Worm (Caenorhabditis elegans) whole organism, young adult: ENCODE results near the gene xbp-1.

Experiments used
- B0336.3 ChIP-seq: fragments of 200-800 bp; sonication (Bioruptor generic); IDR thresholded peaks from 2 replicates; pipeline ENCODE4 v1.3.6; 2022; ENCODE audit warnings: missing genetic modification characterization, missing compliant biosample characterization
- C06A6.2 ChIP-seq: fragments of 200-800 bp; sonication (Bioruptor generic); conservative IDR thresholded peaks from 2 replicates; pipeline ENCODE4 v1.3.6; 2022; ENCODE audit warnings: missing genetic modification characterization, missing compliant biosample characterization
- C17E4.6 ChIP-seq: fragments of 200-800 bp; sonication (Bioruptor generic); IDR thresholded peaks from 2 replicates; pipeline ENCODE4 v1.3.6; 2022; ENCODE audit warnings: missing genetic modification reagents, missing genetic modification characterization, missing compliant biosample characterization
- D2030.7 ChIP-seq: fragments of 200-800 bp; sonication (Bioruptor generic); IDR thresholded peaks from 2 replicates; pipeline ENCODE4 v1.3.6; 2022; ENCODE audit warnings: missing genetic modification reagents, missing genetic modification characterization, missing compliant biosample characterization
- F10E7.11 ChIP-seq: sonication (generic microtip); optimal IDR thresholded peaks from 2 replicates; lab custom pipeline; 2017; ENCODE audit warnings: mild to moderate bottlenecking, missing genetic modification characterization, moderate library complexity, missing compliant biosample characterization
- F33H1.4 ChIP-seq: fragments of 200-800 bp; sonication (Bioruptor generic); IDR thresholded peaks from 2 replicates; pipeline ENCODE4 v1.3.6; 2022; ENCODE audit warnings: missing genetic modification reagents, missing genetic modification characterization, missing compliant biosample characterization
- F52B5.7 ChIP-seq: sonication (generic microtip); optimal IDR thresholded peaks from 2 replicates; lab custom pipeline; 2016; ENCODE audit warnings: mild to moderate bottlenecking, missing genetic modification characterization, missing compliant biosample characterization
- F57A8.1 ChIP-seq: fragments of 200-800 bp; sonication (Bioruptor generic); optimal IDR thresholded peaks from 2 replicates; lab custom pipeline; 2018; ENCODE audit warnings: mild to moderate bottlenecking, missing genetic modification characterization, moderate library complexity, missing compliant biosample characterization
- F57C9.4 ChIP-seq: sonication (generic microtip); optimal IDR thresholded peaks from 2 replicates; lab custom pipeline; 2017; ENCODE audit warnings: mild to moderate bottlenecking, missing genetic modification characterization, missing compliant biosample characterization
- Y56A3A.18 ChIP-seq: fragments of 200-800 bp; sonication (Bioruptor generic); IDR thresholded peaks from 2 replicates; pipeline ENCODE4 v1.3.6; 2022; ENCODE audit warnings: missing genetic modification reagents, missing genetic modification characterization, missing compliant biosample characterization
- Y67H2A.10 ChIP-seq: fragments of 200-800 bp; sonication (Bioruptor generic); conservative IDR thresholded peaks from 2 replicates; pipeline ENCODE4 v1.3.6; 2022; ENCODE audit warnings: missing genetic modification reagents, missing genetic modification characterization, missing compliant biosample characterization
- ZK185.1 ChIP-seq: sonication (generic microtip); optimal IDR thresholded peaks from 2 replicates; lab custom pipeline; 2016; ENCODE audit warnings: mild to moderate bottlenecking, missing genetic modification characterization, missing compliant biosample characterization; ENCODE audit not compliant: poor library complexity, severe bottlenecking
- ama-1 ChIP-seq, 3 experiments: fragments of 150-350 bp in 1 of 3; sonication (generic microtip) in 2 of 3; optimal IDR thresholded peaks; 2 replicates each; lab custom pipeline; 2014 to 2018; ENCODE audit warnings: missing biosample characterization in 2 of 3, missing genetic modification characterization in 2 of 3, missing genetic modification reagents in 2 of 3
- bed-1 ChIP-seq: fragments of 200-800 bp; sonication (Bioruptor generic); IDR thresholded peaks from 2 replicates; pipeline ENCODE4 v1.3.6; 2022; ENCODE audit warnings: missing genetic modification reagents, missing genetic modification characterization, missing compliant biosample characterization
- ccch-3 ChIP-seq: fragments of 200-800 bp; sonication (Bioruptor generic); optimal IDR thresholded peaks from 2 replicates; lab custom pipeline; 2018; ENCODE audit warnings: mild to moderate bottlenecking, missing genetic modification characterization, missing compliant biosample characterization
- cebp-1 ChIP-seq, 2 experiments: fragments of 200-800 bp in 1 of 2; sonication (Bioruptor generic) in 1 of 2; sonication (generic microtip) in 1 of 2; IDR thresholded peaks in 1 of 2; optimal IDR thresholded peaks in 1 of 2; 2 replicates each; pipeline versions ENCODE4 v1.3.6 to Lab custom; 2017 to 2022; ENCODE audit warnings: missing compliant biosample characterization in 2 of 2, missing genetic modification characterization in 2 of 2, mild to moderate bottlenecking in 1 of 2, missing genetic modification reagents in 1 of 2, moderate library complexity in 1 of 2
- ceh-100 ChIP-seq: fragments of 200-800 bp; sonication (Bioruptor generic); IDR thresholded peaks from 2 replicates; pipeline ENCODE4 v1.3.6; 2022; ENCODE audit warnings: missing genetic modification reagents, missing genetic modification characterization, missing compliant biosample characterization
- ceh-27 ChIP-seq: fragments of 200-800 bp; sonication (Bioruptor generic); optimal IDR thresholded peaks from 2 replicates; lab custom pipeline; 2018; ENCODE audit warnings: mild to moderate bottlenecking, missing genetic modification characterization, moderate library complexity, missing compliant biosample characterization
- ceh-40 ChIP-seq: fragments of 200-800 bp; sonication (Bioruptor generic); IDR thresholded peaks from 2 replicates; pipeline ENCODE4 v1.3.6; 2022; ENCODE audit warnings: missing genetic modification characterization, missing compliant biosample characterization
- ceh-58 ChIP-seq: fragments of 200-800 bp; sonication (Bioruptor generic); IDR thresholded peaks from 2 replicates; pipeline ENCODE4 v1.3.6; 2022; ENCODE audit warnings: missing genetic modification characterization, missing compliant biosample characterization
- dox-1 ChIP-seq: fragments of 200-800 bp; sonication (Bioruptor generic); IDR thresholded peaks from 2 replicates; pipeline ENCODE4 v1.3.6; 2022; ENCODE audit warnings: missing genetic modification reagents, missing genetic modification characterization, missing compliant biosample characterization
- egl-44 ChIP-seq: fragments of 200-800 bp; sonication (Bioruptor generic); IDR thresholded peaks from 2 replicates; pipeline ENCODE4 v1.3.6; 2022; ENCODE audit warnings: missing genetic modification reagents, missing genetic modification characterization, missing compliant biosample characterization
- egrh-3 ChIP-seq: fragments of 200-800 bp; sonication (Bioruptor generic); IDR thresholded peaks from 2 replicates; pipeline ENCODE4 v1.3.6; 2022; ENCODE audit warnings: missing genetic modification reagents, missing genetic modification characterization, missing compliant biosample characterization
- ets-4 ChIP-seq: fragments of 200-800 bp; sonication (Bioruptor generic); optimal IDR thresholded peaks from 2 replicates; lab custom pipeline; 2018; ENCODE audit warnings: mild to moderate bottlenecking, missing genetic modification characterization, missing compliant biosample characterization
- fkh-3 ChIP-seq: sonication (generic microtip); optimal IDR thresholded peaks from 2 replicates; lab custom pipeline; 2016; ENCODE audit warnings: mild to moderate bottlenecking, missing genetic modification characterization, missing compliant biosample characterization
- gei-17 ChIP-seq: fragments of 200-800 bp; sonication (Bioruptor generic); optimal IDR thresholded peaks from 2 replicates; lab custom pipeline; 2018; ENCODE audit warnings: mild to moderate bottlenecking, missing genetic modification characterization, missing compliant biosample characterization
- him-1 ChIP-seq: sonication (generic microtip); optimal IDR thresholded peaks from 2 replicates; lab custom pipeline; 2016; ENCODE audit warnings: missing genotype, missing genetic modification reagents, missing genetic modification characterization, missing compliant biosample characterization
- hlh-12 ChIP-seq: sonication (generic microtip); optimal IDR thresholded peaks from 2 replicates; lab custom pipeline; 2016; ENCODE audit warnings: missing genetic modification characterization, missing compliant biosample characterization
- hmg-1.2 ChIP-seq: fragments of 200-800 bp; sonication (Bioruptor generic); IDR thresholded peaks from 2 replicates; pipeline ENCODE4 v1.3.6; 2022; ENCODE audit warnings: missing genetic modification reagents, missing genetic modification characterization, missing compliant biosample characterization
- hmg-20 ChIP-seq: fragments of 200-800 bp; sonication (Bioruptor generic); IDR thresholded peaks from 2 replicates; pipeline ENCODE4 v1.3.6; 2022; ENCODE audit warnings: missing genetic modification reagents, missing genetic modification characterization, missing compliant biosample characterization
- hrde-1 ChIP-seq: sonication (generic microtip); optimal IDR thresholded peaks from 2 replicates; lab custom pipeline; 2016; ENCODE audit warnings: missing genetic modification characterization, mild to moderate bottlenecking, missing compliant biosample characterization, moderate library complexity, missing genotype, missing genetic modification reagents, borderline replicate concordance
- hsf-1 ChIP-seq: fragments of 200-800 bp; sonication (Bioruptor generic); IDR thresholded peaks from 2 replicates; pipeline ENCODE4 v1.3.6; 2022; ENCODE audit warnings: missing genetic modification reagents, missing genetic modification characterization, missing compliant biosample characterization
- let-526 ChIP-seq: fragments of 200-800 bp; sonication (Bioruptor generic); IDR thresholded peaks from 2 replicates; pipeline ENCODE4 v1.3.6; 2022; ENCODE audit warnings: missing genetic modification reagents, missing genetic modification characterization, missing compliant biosample characterization
- lin-54 ChIP-seq: fragments of 200-800 bp; sonication (Bioruptor generic); optimal IDR thresholded peaks from 2 replicates; lab custom pipeline; 2018; ENCODE audit warnings: mild to moderate bottlenecking, missing genetic modification characterization, missing compliant biosample characterization
- lir-1 ChIP-seq: fragments of 200-800 bp; sonication (Bioruptor generic); conservative IDR thresholded peaks from 2 replicates; pipeline ENCODE4 v1.3.6; 2022; ENCODE audit warnings: missing genetic modification reagents, missing genetic modification characterization, missing compliant biosample characterization
- madf-6 ChIP-seq: fragments of 200-800 bp; sonication (Bioruptor generic); IDR thresholded peaks from 2 replicates; pipeline ENCODE4 v1.3.6; 2022; ENCODE audit warnings: missing genetic modification reagents, missing genetic modification characterization, missing compliant biosample characterization
- mcd-1 ChIP-seq: fragments of 200-800 bp; sonication (Bioruptor generic); IDR thresholded peaks from 2 replicates; pipeline ENCODE4 v1.3.6; 2022; ENCODE audit warnings: missing genetic modification reagents, missing genetic modification characterization, missing compliant biosample characterization
- nfya-1 ChIP-seq: sonication (generic microtip); optimal IDR thresholded peaks from 2 replicates; lab custom pipeline; 2017; ENCODE audit warnings: antibody characterized with exemption, missing compliant biosample characterization, missing genetic modification characterization, borderline replicate concordance; ENCODE audit not compliant: insufficient read depth
- nhr-120 ChIP-seq: fragments of 200-800 bp; sonication (Bioruptor generic); IDR thresholded peaks from 2 replicates; pipeline ENCODE4 v1.3.6; 2022; ENCODE audit warnings: missing genetic modification characterization, missing compliant biosample characterization
- nhr-90 ChIP-seq: sonication (generic microtip); optimal IDR thresholded peaks from 2 replicates; lab custom pipeline; 2016; ENCODE audit warnings: missing genotype, mild to moderate bottlenecking, missing genetic modification characterization, missing compliant biosample characterization
- pha-4 ChIP-seq: fragments of 150-350 bp; sonication (generic microtip); optimal IDR thresholded peaks from 2 replicates; lab custom pipeline; 2014; ENCODE audit warnings: missing biosample characterization, missing genetic modification reagents, missing genetic modification characterization
- rpc-1 ChIP-seq, 2 experiments: fragments of 150-350 bp in 1 of 2; sonication (generic microtip) in 1 of 2; optimal IDR thresholded peaks; 2 replicates each; lab custom pipeline; 2014 to 2018; ENCODE audit warnings: missing biosample characterization in 1 of 2, missing genetic modification characterization in 1 of 2, missing genetic modification reagents in 1 of 2, missing genotype in 1 of 2
- snpc-1.1 ChIP-seq: sonication (generic microtip); optimal IDR thresholded peaks from 2 replicates; lab custom pipeline; 2017; ENCODE audit warnings: missing genetic modification characterization, mild to moderate bottlenecking, missing compliant biosample characterization, antibody characterized with exemption, moderate library complexity, missing genotype, missing genetic modification reagents; ENCODE audit not compliant: insufficient read depth
- unc-130 ChIP-seq: sonication (generic microtip); optimal IDR thresholded peaks from 2 replicates; lab custom pipeline; 2016; ENCODE audit warnings: missing genetic modification reagents, missing genetic modification characterization, missing compliant biosample characterization
- zim-3 ChIP-seq: sonication (generic microtip); optimal IDR thresholded peaks from 2 replicates; lab custom pipeline; 2017; ENCODE audit warnings: mild to moderate bottlenecking, missing genetic modification characterization, moderate library complexity, missing compliant biosample characterization

Gene xbp-1

DNA sequence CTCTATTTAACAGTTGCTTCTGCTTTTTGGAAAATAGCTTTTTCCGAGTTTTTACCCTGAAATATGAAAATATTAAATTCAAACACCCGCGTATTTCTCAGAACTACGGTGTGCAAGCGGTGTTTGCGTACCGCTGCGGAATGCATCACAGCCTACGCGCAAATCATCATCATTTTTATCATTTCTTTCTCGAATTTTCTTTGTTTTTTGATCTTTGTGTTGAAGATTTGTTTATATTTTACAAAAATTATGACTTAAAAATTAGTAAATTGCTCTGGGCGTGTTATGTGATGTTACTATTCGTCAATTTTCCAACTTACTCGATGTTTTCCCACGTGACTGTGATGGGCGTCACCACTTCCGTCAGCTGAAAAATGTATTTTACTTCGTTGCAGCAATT, 42.7 kb upstream of the xbp-1 start (continued):
- TF ChIP-seq ama-1 (optimal IDR thresholded peaks at IDR 0.05; lab: Kevin White, UChicago): peak; percentile 67
- TF ChIP-seq ama-1 (GFP tag; optimal IDR thresholded peaks at IDR 0.05; lab: Kevin White, UChicago): no peak
- TF ChIP-seq F52B5.7 (tag; lab: Kevin White, UChicago): no peak
- no peak for TF ChIP-seq lir-1 (GFP tag; lab: Robert Waterston, UW)

DNA sequence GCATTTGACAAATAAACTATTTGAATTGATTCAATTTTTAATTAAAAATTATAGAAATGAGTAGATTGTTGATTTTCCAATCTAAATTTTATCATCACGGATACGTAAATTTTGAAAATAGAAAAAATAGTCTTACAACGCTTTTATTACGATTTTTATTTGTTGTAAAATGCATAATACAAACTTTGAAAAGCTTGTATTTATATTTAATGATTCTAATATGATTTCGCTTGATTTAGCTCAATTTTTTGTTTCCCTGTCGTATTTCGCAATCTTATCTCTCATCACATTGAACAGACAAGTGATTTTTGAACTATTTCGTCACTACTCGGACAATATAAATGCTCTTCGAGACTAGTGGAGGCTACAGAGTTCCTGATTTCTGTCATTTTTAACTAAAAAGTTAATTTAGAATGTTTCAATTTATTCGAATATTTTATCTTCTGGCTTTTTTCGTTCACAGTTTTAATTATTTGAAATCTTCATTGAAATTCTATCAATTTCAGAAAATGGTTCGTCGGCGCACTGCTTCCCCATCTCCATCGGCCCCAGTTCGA, 42.0 kb upstream of the xbp-1 start, which contains the start of the genes wht-3 and har-1:
wht-3 (minus strand) TSS at position 51 of the 557 bp plus-strand sequence.
har-1 (plus strand) TSS at position 507 of the 557 bp plus-strand sequence.
- no peak for TF ChIP-seq snpc-1.1 (tag; lab: Kevin White, UChicago)
- TF ChIP-seq ceh-100: no peak
- no peak for TF ChIP-seq fkh-3 (tag; lab: Kevin White, UChicago)
- no peak for TF ChIP-seq F33H1.4 (GFP tag; lab: Robert Waterston, UW)
- peak; percentile 28 for TF ChIP-seq lin-54 (GFP tag; lab: Kevin White, UChicago)
- TF ChIP-seq B0336.3 (GFP tag; lab: Robert Waterston, UW): 0 out of 2 replicates have a peak, but pooled peaks have one; percentile 35
- TF ChIP-seq ceh-40 (GFP tag; lab: Robert Waterston, UW): no peak
- peak; percentile 60; the same call in 1 of the 2 replicates for TF ChIP-seq hsf-1 (GFP tag; lab: Robert Waterston, UW)
- TF ChIP-seq mcd-1 (GFP tag; lab: Robert Waterston, UW): no peak
- TF ChIP-seq egrh-3 (GFP tag; lab: Robert Waterston, UW): no peak
- no peak for TF ChIP-seq unc-130 (GFP tag; lab: Kevin White, UChicago)
- no peak for TF ChIP-seq ets-4 (GFP tag; lab: Kevin White, UChicago)
- TF ChIP-seq him-1: no peak
- no peak for TF ChIP-seq ccch-3 (GFP tag; lab: Kevin White, UChicago)
- TF ChIP-seq ceh-58: no peak
- TF ChIP-seq pha-4 (tag; lab: Kevin White, UChicago): no peak
- TF ChIP-seq F10E7.11 (tag; lab: Kevin White, UChicago): no peak
- no peak for TF ChIP-seq Y67H2A.10 (GFP tag; lab: Robert Waterston, UW)
- no peak for TF ChIP-seq Y56A3A.18
- TF ChIP-seq hmg-20 (GFP tag; lab: Robert Waterston, UW): no peak
- TF ChIP-seq ceh-27 (GFP tag; lab: Kevin White, UChicago): no peak
- no peak for TF ChIP-seq ZK185.1 (tag; lab: Kevin White, UChicago)
- no peak for TF ChIP-seq nhr-90 (tag; lab: Kevin White, UChicago)
- TF ChIP-seq gei-17 (GFP tag; lab: Kevin White, UChicago): no peak
- TF ChIP-seq C06A6.2 (GFP tag; lab: Robert Waterston, UW): no peak
- TF ChIP-seq F57A8.1 (GFP tag; lab: Kevin White, UChicago): no peak
- no peak for TF ChIP-seq hlh-12 (tag; lab: Kevin White, UChicago)
- TF ChIP-seq lir-1 (GFP tag; lab: Robert Waterston, UW): no peak
- no peak for TF ChIP-seq dox-1 (GFP tag; lab: Robert Waterston, UW)
- no peak for TF ChIP-seq F57C9.4 (tag; lab: Kevin White, UChicago)
- no peak for TF ChIP-seq C17E4.6 (GFP tag; lab: Robert Waterston, UW)
- peak; percentile 34 for TF ChIP-seq madf-6 (GFP tag; lab: Robert Waterston, UW)
- no peak for TF ChIP-seq F52B5.7 (tag; lab: Kevin White, UChicago)
- no peak for TF ChIP-seq egl-44 (GFP tag; lab: Robert Waterston, UW)
- no peak for TF ChIP-seq hrde-1 (tag; lab: Kevin White, UChicago)
- TF ChIP-seq zim-3 (tag; lab: Kevin White, UChicago): no peak
- no peak for TF ChIP-seq nfya-1 (tag; lab: Kevin White, UChicago)
- no peak for TF ChIP-seq D2030.7 (GFP tag; lab: Robert Waterston, UW)
- TF ChIP-seq hmg-1.2 (GFP tag; lab: Robert Waterston, UW): 0 out of 2 replicates have a peak, but pooled peaks have one; percentile 4
- TF ChIP-seq cebp-1 (GFP tag; IDR thresholded peaks at IDR 0.05; lab: Robert Waterston, UW): peak; percentile 91
- peak; percentile 98 for TF ChIP-seq cebp-1 (tag; optimal IDR thresholded peaks at IDR 0.05; lab: Kevin White, UChicago)
- TF ChIP-seq let-526 (GFP tag; lab: Robert Waterston, UW): no peak
- no peak for TF ChIP-seq rpc-1 (optimal IDR thresholded peaks at IDR 0.05; lab: Kevin White, UChicago)
- TF ChIP-seq rpc-1 (tag; optimal IDR thresholded peaks at IDR 0.05; lab: Kevin White, UChicago): no peak
- TF ChIP-seq bed-1 (GFP tag; lab: Robert Waterston, UW): no peak
- TF ChIP-seq nhr-120 (GFP tag; lab: Robert Waterston, UW): no peak
